Worm (Caenorhabditis elegans) whole organism, L2 larva: Measurements from ENCODE around the gene W01H2.2.

Experiments used
- C34F6.9 ChIP-seq: fragments of 150-350 bp; optimal IDR thresholded peaks from 2 replicates; lab custom pipeline; 2014; ENCODE audit warnings: missing biosample characterization, missing genetic modification characterization
- F13H6.1 ChIP-seq: sonication (generic microtip); optimal IDR thresholded peaks from 2 replicates; lab custom pipeline; 2016; ENCODE audit warnings: missing genetic modification characterization, missing compliant biosample characterization
- R02D3.7 ChIP-seq: fragments of 150-350 bp; optimal IDR thresholded peaks from 2 replicates; lab custom pipeline; 2014; ENCODE audit warnings: missing biosample characterization, missing genetic modification characterization
- Y55F3AM.14 ChIP-seq: fragments of 200-800 bp; sonication (Bioruptor generic); optimal IDR thresholded peaks from 2 replicates; lab custom pipeline; 2018; ENCODE audit warnings: mild to moderate bottlenecking, missing genetic modification characterization, missing compliant biosample characterization
- ZK546.5 ChIP-seq: sonication (generic microtip); optimal IDR thresholded peaks from 2 replicates; lab custom pipeline; 2017; ENCODE audit warnings: missing biosample characterization, missing genetic modification characterization
- alr-1 ChIP-seq: fragments of 150-350 bp; optimal IDR thresholded peaks from 2 replicates; lab custom pipeline; 2014; ENCODE audit warnings: missing biosample characterization, missing genetic modification characterization
- aly-2 ChIP-seq: fragments of 150-350 bp; optimal IDR thresholded peaks from 2 replicates; lab custom pipeline; 2014; ENCODE audit warnings: missing biosample characterization, missing genetic modification characterization
- ama-1 ChIP-seq: fragments of 150-350 bp; optimal IDR thresholded peaks from 2 replicates; lab custom pipeline; 2018; ENCODE audit warnings: inconsistent platforms
- blmp-1 ChIP-seq: sonication (generic microtip); optimal IDR thresholded peaks from 2 replicates; lab custom pipeline; 2017; ENCODE audit warnings: missing genetic modification characterization, mild to moderate bottlenecking, missing compliant biosample characterization, antibody characterized with exemption, moderate library complexity; ENCODE audit not compliant: insufficient read depth
- ceh-16 ChIP-seq: fragments of 150-350 bp; optimal IDR thresholded peaks from 2 replicates; lab custom pipeline; 2014; ENCODE audit warnings: missing biosample characterization, missing genetic modification characterization
- ceh-82 ChIP-seq: fragments of 150-350 bp; optimal IDR thresholded peaks from 2 replicates; lab custom pipeline; 2014; ENCODE audit warnings: missing biosample characterization, missing genetic modification characterization
- crh-2 ChIP-seq: sonication (generic microtip); optimal IDR thresholded peaks from 2 replicates; lab custom pipeline; 2017; ENCODE audit warnings: missing biosample characterization, missing genetic modification characterization
- dmd-4 ChIP-seq: sonication (generic microtip); optimal IDR thresholded peaks from 2 replicates; lab custom pipeline; 2017; ENCODE audit warnings: missing biosample characterization, missing genetic modification characterization
- egl-27 ChIP-seq: sonication (generic microtip); optimal IDR thresholded peaks from 3 replicates; lab custom pipeline; 2017; ENCODE audit warnings: missing biosample characterization, missing genetic modification reagents, missing genetic modification characterization
- elt-1 ChIP-seq: fragments of 150-350 bp; optimal IDR thresholded peaks from 2 replicates; lab custom pipeline; 2014; ENCODE audit warnings: missing biosample characterization, missing genetic modification characterization
- elt-3 ChIP-seq: sonication (generic microtip); optimal IDR thresholded peaks from 2 replicates; lab custom pipeline; 2017; ENCODE audit warnings: missing biosample characterization, missing genetic modification characterization
- fos-1 ChIP-seq: fragments of 150-350 bp; optimal IDR thresholded peaks from 2 replicates; lab custom pipeline; 2014; ENCODE audit warnings: missing biosample characterization, missing genetic modification characterization
- gmeb-1 ChIP-seq: fragments of 150-350 bp; optimal IDR thresholded peaks from 2 replicates; lab custom pipeline; 2014; ENCODE audit warnings: missing biosample characterization, missing genetic modification characterization
- lin-11 ChIP-seq: fragments of 150-350 bp; sonication (generic microtip); optimal IDR thresholded peaks from 2 replicates; lab custom pipeline; 2014; ENCODE audit warnings: missing biosample characterization, missing genetic modification characterization, inconsistent platforms, mixed read lengths
- lin-13 ChIP-seq: fragments of 150-350 bp; optimal IDR thresholded peaks from 2 replicates; lab custom pipeline; 2014; ENCODE audit warnings: missing biosample characterization, missing genetic modification reagents, missing genetic modification characterization
- lin-39 ChIP-seq: fragments of 150-350 bp; optimal IDR thresholded peaks from 2 replicates; lab custom pipeline; 2014; ENCODE audit warnings: missing biosample characterization, missing genetic modification reagents, missing genetic modification characterization
- lsy-2 ChIP-seq, 2 experiments: fragments of 150-350 bp in 1 of 2; sonication (generic microtip) in 1 of 2; optimal IDR thresholded peaks; 2 replicates each; lab custom pipeline; 2014 to 2017; ENCODE audit warnings: missing biosample characterization in 2 of 2, missing genetic modification characterization in 2 of 2
- mab-5 ChIP-seq: fragments of 150-350 bp; optimal IDR thresholded peaks from 2 replicates; lab custom pipeline; 2014; ENCODE audit warnings: missing biosample characterization, missing genetic modification characterization
- mbf-1 ChIP-seq: sonication (generic microtip); optimal IDR thresholded peaks from 2 replicates; lab custom pipeline; 2017; ENCODE audit warnings: missing biosample characterization, missing genetic modification characterization
- mdl-1 ChIP-seq, 2 experiments: fragments of 150-350 bp in 1 of 2; sonication (generic microtip) in 1 of 2; optimal IDR thresholded peaks; 2 replicates each; lab custom pipeline; 2017; ENCODE audit warnings: missing biosample characterization in 2 of 2, missing genetic modification characterization in 2 of 2
- nhr-10 ChIP-seq: sonication (generic microtip); optimal IDR thresholded peaks from 2 replicates; lab custom pipeline; 2017; ENCODE audit warnings: missing biosample characterization, missing genetic modification characterization
- nhr-11 ChIP-seq: fragments of 150-350 bp; optimal IDR thresholded peaks from 2 replicates; lab custom pipeline; 2014; ENCODE audit warnings: missing biosample characterization, missing genetic modification characterization
- nhr-12 ChIP-seq: fragments of 150-350 bp; optimal IDR thresholded peaks from 2 replicates; lab custom pipeline; 2014; ENCODE audit warnings: missing biosample characterization, missing genetic modification characterization
- nhr-129 ChIP-seq: fragments of 150-350 bp; optimal IDR thresholded peaks from 2 replicates; lab custom pipeline; 2014; ENCODE audit warnings: missing biosample characterization, missing genetic modification characterization
- nhr-21 ChIP-seq: fragments of 150-350 bp; optimal IDR thresholded peaks from 2 replicates; lab custom pipeline; 2014; ENCODE audit warnings: missing biosample characterization, missing genetic modification characterization
- nhr-23 ChIP-seq: fragments of 150-350 bp; optimal IDR thresholded peaks from 2 replicates; lab custom pipeline; 2014; ENCODE audit warnings: missing biosample characterization, missing genetic modification reagents, missing genetic modification characterization
- nhr-237 ChIP-seq: fragments of 150-350 bp; optimal IDR thresholded peaks from 2 replicates; lab custom pipeline; 2014; ENCODE audit warnings: missing biosample characterization, missing genetic modification characterization
- nhr-25 ChIP-seq: fragments of 150-350 bp; sonication (generic microtip); optimal IDR thresholded peaks from 3 replicates; lab custom pipeline; 2014; ENCODE audit warnings: missing biosample characterization, missing genetic modification characterization
- nhr-6 ChIP-seq: fragments of 150-350 bp; optimal IDR thresholded peaks from 2 replicates; lab custom pipeline; 2014; ENCODE audit warnings: missing biosample characterization, missing genetic modification characterization
- nhr-77 ChIP-seq: fragments of 150-350 bp; optimal IDR thresholded peaks from 2 replicates; lab custom pipeline; 2014; ENCODE audit warnings: missing biosample characterization, missing genetic modification characterization
- peb-1 ChIP-seq: fragments of 150-350 bp; optimal IDR thresholded peaks from 2 replicates; lab custom pipeline; 2014; ENCODE audit warnings: missing biosample characterization, missing genetic modification characterization
- sem-4 ChIP-seq: fragments of 150-350 bp; optimal IDR thresholded peaks from 2 replicates; lab custom pipeline; 2014; ENCODE audit warnings: missing biosample characterization, missing genetic modification reagents, missing genetic modification characterization
- skn-1 ChIP-seq: sonication (generic microtip); optimal IDR thresholded peaks from 2 replicates; lab custom pipeline; 2017; ENCODE audit warnings: missing biosample characterization, missing genetic modification characterization
- sma-3 ChIP-seq: sonication (generic microtip); optimal IDR thresholded peaks from 2 replicates; lab custom pipeline; 2016; ENCODE audit warnings: missing genetic modification reagents, missing genetic modification characterization, missing compliant biosample characterization
- sma-9 ChIP-seq, 2 experiments: fragments of 150-350 bp in 1 of 2; sonication (generic microtip) in 1 of 2; optimal IDR thresholded peaks; 2 replicates each; lab custom pipeline; 2014 to 2016; ENCODE audit warnings: missing genetic modification characterization in 2 of 2, mild to moderate bottlenecking in 1 of 2, missing biosample characterization in 1 of 2, missing compliant biosample characterization in 1 of 2, missing genetic modification reagents in 1 of 2, moderate library complexity in 1 of 2
- snpc-4 ChIP-seq: fragments of 150-350 bp; optimal IDR thresholded peaks from 2 replicates; lab custom pipeline; 2014; ENCODE audit warnings: missing biosample characterization, missing genetic modification characterization
- unc-39 ChIP-seq: fragments of 150-350 bp; optimal IDR thresholded peaks from 2 replicates; lab custom pipeline; 2014; ENCODE audit warnings: missing biosample characterization, missing genetic modification characterization
- unc-55 ChIP-seq: fragments of 150-350 bp; sonication (generic microtip); optimal IDR thresholded peaks from 3 replicates; lab custom pipeline; 2014; ENCODE audit warnings: missing biosample characterization, missing genetic modification reagents, missing genetic modification characterization
- unc-62 ChIP-seq: fragments of 150-350 bp; optimal IDR thresholded peaks from 2 replicates; lab custom pipeline; 2014; ENCODE audit warnings: missing biosample characterization, missing genetic modification reagents, missing genetic modification characterization
- zag-1 ChIP-seq: fragments of 150-350 bp; optimal IDR thresholded peaks from 2 replicates; lab custom pipeline; 2014; ENCODE audit warnings: missing biosample characterization, missing genetic modification characterization
- ztf-1 ChIP-seq: fragments of 200-800 bp; sonication (Bioruptor generic); conservative IDR thresholded peaks from 2 replicates; pipeline ENCODE4 v1.3.6; 2022; ENCODE audit warnings: missing genetic modification characterization, missing compliant biosample characterization
- ztf-11 ChIP-seq: sonication (generic microtip); optimal IDR thresholded peaks from 2 replicates; lab custom pipeline; 2017; ENCODE audit warnings: missing biosample characterization, missing genetic modification characterization
- ztf-4 ChIP-seq: fragments of 150-350 bp; optimal IDR thresholded peaks from 2 replicates; lab custom pipeline; 2014; ENCODE audit warnings: missing biosample characterization, missing genetic modification characterization

The W01H2.2 gene

DNA sequence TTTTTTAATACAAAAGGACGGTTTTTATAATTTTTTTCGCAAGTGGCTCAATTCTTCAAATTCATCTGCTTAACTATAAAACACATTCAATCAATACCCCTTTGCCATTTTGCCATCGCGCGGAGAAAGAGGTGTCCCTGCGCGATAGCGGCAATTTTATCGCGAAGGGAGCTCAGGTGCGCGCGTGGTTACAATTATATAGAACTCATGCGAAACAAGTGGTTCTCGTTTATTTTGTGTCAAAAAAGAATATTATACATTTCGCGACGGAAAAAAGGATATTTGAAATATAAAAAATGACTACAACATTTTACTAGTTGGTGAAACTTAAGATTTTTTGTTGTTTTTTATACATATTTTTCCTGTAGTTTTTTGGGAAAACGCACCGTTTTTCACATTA lies 9.1 kb downstream of the W01H2.2 start (continued):
- TF ChIP-seq lin-11 (tag; lab: Kevin White, UChicago), result peak; percentile 100
- peak; percentile 80 for TF ChIP-seq unc-39 (tag; lab: Kevin White, UChicago)
- TF ChIP-seq R02D3.7 (tag; lab: Kevin White, UChicago), result peak; percentile 74
- peak; percentile 66 for TF ChIP-seq ama-1 (lab: Kevin White, UChicago)

DNA sequence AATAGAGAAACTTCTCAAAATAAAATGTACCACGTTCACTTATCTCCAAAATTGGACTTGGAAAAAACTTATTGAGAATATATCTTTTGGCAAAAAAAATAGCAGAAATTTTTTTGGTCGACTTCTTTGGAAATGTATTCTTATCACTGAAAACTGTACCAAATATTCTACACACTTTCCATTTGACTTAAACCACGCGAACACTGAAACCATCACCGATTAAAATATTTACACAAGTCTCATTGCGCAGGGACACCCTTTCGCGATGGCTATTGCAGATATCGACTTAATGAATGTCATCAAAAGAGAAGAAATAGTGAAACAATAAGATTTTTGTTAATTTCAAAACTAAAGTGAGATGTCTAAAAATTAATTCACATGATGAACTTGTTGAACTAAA lies 9.8 kb downstream of the W01H2.2 start:
- TF ChIP-seq dmd-4 (tag; lab: Kevin White, UChicago), result no peak
- TF ChIP-seq egl-27, result no peak
- TF ChIP-seq blmp-1 (tag; lab: Kevin White, UChicago), result no peak
- peak in 1 of 2 experiments; percentile 54 for TF ChIP-seq lsy-2 (tag; optimal IDR thresholded peaks at IDR 0.05; lab: Kevin White, UChicago)
- no peak for TF ChIP-seq lin-39
- no peak for TF ChIP-seq elt-3 (tag; lab: Kevin White, UChicago)
- TF ChIP-seq ZK546.5 (tag; lab: Kevin White, UChicago), result no peak
- peak; percentile 80 for TF ChIP-seq sma-3 (GFP tag; lab: Kevin White, UChicago)
- TF ChIP-seq gmeb-1 (tag; lab: Kevin White, UChicago), result peak; percentile 79
- TF ChIP-seq crh-2 (tag; lab: Kevin White, UChicago), result peak; percentile 69
- no peak for TF ChIP-seq R02D3.7 (tag; lab: Kevin White, UChicago)
- no peak for TF ChIP-seq unc-39 (tag; lab: Kevin White, UChicago)
- TF ChIP-seq nhr-77 (tag; lab: Kevin White, UChicago), result peak; percentile 79
- TF ChIP-seq nhr-6, result peak; percentile 73
- TF ChIP-seq mab-5, result no peak
- no peak for TF ChIP-seq ztf-11
- TF ChIP-seq F13H6.1 (tag; lab: Kevin White, UChicago), result no peak
- no peak for TF ChIP-seq mdl-1 (tag; optimal IDR thresholded peaks at IDR 0.05; lab: Kevin White, UChicago)
- TF ChIP-seq zag-1 (tag; lab: Kevin White, UChicago), result no peak
- no peak for TF ChIP-seq sem-4 (tag; lab: Kevin White, UChicago)
- TF ChIP-seq mbf-1 (tag; lab: Kevin White, UChicago), result peak; percentile 45
- TF ChIP-seq Y55F3AM.14 (GFP tag; lab: Kevin White, UChicago), result no peak
- no peak for TF ChIP-seq nhr-10 (tag; lab: Kevin White, UChicago)
- no peak for TF ChIP-seq ceh-16
- no peak for TF ChIP-seq lin-11 (tag; lab: Kevin White, UChicago)
- TF ChIP-seq nhr-21 (tag; lab: Kevin White, UChicago), result peak; percentile 60
- TF ChIP-seq skn-1, result no peak
- no peak for TF ChIP-seq nhr-11 (tag; lab: Kevin White, UChicago)
- no peak for TF ChIP-seq ceh-82
- TF ChIP-seq ama-1 (lab: Kevin White, UChicago), result no peak
- no peak for TF ChIP-seq lin-13 (GFP tag; lab: Kevin White, UChicago)
- TF ChIP-seq nhr-129 (tag; lab: Kevin White, UChicago), result peak; percentile 48
- TF ChIP-seq elt-1, result no peak
- TF ChIP-seq unc-55, result no peak
- TF ChIP-seq peb-1 (tag; lab: Kevin White, UChicago), result no peak
- TF ChIP-seq ztf-1, result no peak
- no peak for TF ChIP-seq fos-1 (tag; lab: Kevin White, UChicago)
- TF ChIP-seq aly-2 (tag; lab: Kevin White, UChicago), result no peak
- TF ChIP-seq nhr-25 (tag; lab: Kevin White, UChicago), result no peak
- no peak for TF ChIP-seq ztf-4 (tag; lab: Kevin White, UChicago)
- no peak for TF ChIP-seq nhr-12 (tag; lab: Kevin White, UChicago)
- peak; percentile 24 for TF ChIP-seq snpc-4 (tag; lab: Kevin White, UChicago)
- no peak for TF ChIP-seq unc-62 (GFP tag; lab: Kevin White, UChicago)
- TF ChIP-seq nhr-23, result no peak
- TF ChIP-seq sma-9 (GFP tag; optimal IDR thresholded peaks at IDR 0.05; lab: Kevin White, UChicago), result peak; percentile 75
- TF ChIP-seq sma-9 (tag; optimal IDR thresholded peaks at IDR 0.05; lab: Kevin White, UChicago), result no peak
- TF ChIP-seq nhr-237 (tag; lab: Kevin White, UChicago), result no peak
- no peak for TF ChIP-seq alr-1 (tag; lab: Kevin White, UChicago)
- no peak for TF ChIP-seq C34F6.9 (tag; lab: Kevin White, UChicago)
- TF ChIP-seq, all 48 proteins: peak for 11
